Worm (Caenorhabditis elegans): ENCODE results near the gene smg-4.

Gene smg-4

ce11 chrV:9756242-9756641, 21.3 kb downstream of the smg-4 start, which contains the start of gene hrg-3:
Gene hrg-3, plus strand, starts transcription at chrV:9756468.
- TF ChIP-seq lsy-2 (tag; optimal IDR thresholded peaks at IDR 0.05) (no peak), ceh-83 (GFP tag; optimal IDR thresholded peaks at IDR 0.05) (no peak), nhr-76 (tag; optimal IDR thresholded peaks at IDR 0.05) (no peak), nhr-28 (tag; optimal IDR thresholded peaks at IDR 0.05) (no peak), ceh-43 (GFP tag; optimal IDR thresholded peaks at IDR 0.05) (no peak), lin-32 (GFP tag; optimal IDR thresholded peaks at IDR 0.05) (no peak), tbx-8 (GFP tag; optimal IDR thresholded peaks at IDR 0.05) (no peak), lin-13 (tag; optimal IDR thresholded peaks at IDR 0.05) (no peak), mls-2 (tag; optimal IDR thresholded peaks at IDR 0.05) (no peak), pha-4 (tag; optimal IDR thresholded peaks at IDR 0.05) (no peak), zip-8 (tag; optimal IDR thresholded peaks at IDR 0.05) (no peak), flh-1 (GFP tag; optimal IDR thresholded peaks at IDR 0.05) (no peak), ham-2 (GFP tag; optimal IDR thresholded peaks at IDR 0.05) (no peak), cnd-1 (tag; optimal IDR thresholded peaks at IDR 0.05) (no peak), nhr-12 (tag; optimal IDR thresholded peaks at IDR 0.05) (no peak), blmp-1 (tag; optimal IDR thresholded peaks at IDR 0.05) (no peak), unc-39 (tag; optimal IDR thresholded peaks at IDR 0.05) (no peak), unc-120 (tag; optimal IDR thresholded peaks at IDR 0.05; ENCODE audit: poor library complexity, severe bottlenecking) (no peak), nhr-237 (tag; optimal IDR thresholded peaks at IDR 0.05) (no peak)

ce11 chrV:9755725-9756124, 21.8 kb downstream of the smg-4 start, which contains the start of gene F58E6.8:
Gene F58E6.8, minus strand, starts transcription at chrV:9755825.
- TF ChIP-seq ceh-43 (GFP tag; optimal IDR thresholded peaks at IDR 0.05) (no peak), tbx-8 (GFP tag; optimal IDR thresholded peaks at IDR 0.05) (no peak), ceh-39 (tag; optimal IDR thresholded peaks at IDR 0.05) (no peak), M03D4.4 (tag; optimal IDR thresholded peaks at IDR 0.05) (no peak), lin-13 (tag; optimal IDR thresholded peaks at IDR 0.05) (no peak), sptf-1 (tag; optimal IDR thresholded peaks at IDR 0.05) (no peak), mep-1 (tag; optimal IDR thresholded peaks at IDR 0.05) (no peak), nhr-12 (tag; optimal IDR thresholded peaks at IDR 0.05) (no peak), cnd-1 (tag; optimal IDR thresholded peaks at IDR 0.05) (no peak), lsy-2 (tag; optimal IDR thresholded peaks at IDR 0.05) (no peak), lin-32 (GFP tag; optimal IDR thresholded peaks at IDR 0.05) (no peak), ham-2 (GFP tag; optimal IDR thresholded peaks at IDR 0.05) (no peak), mab-5 (tag; optimal IDR thresholded peaks at IDR 0.05) (no peak), snpc-4 (tag; optimal IDR thresholded peaks at IDR 0.05) (no peak), pha-4 (tag; optimal IDR thresholded peaks at IDR 0.05) (no peak)

DNA sequence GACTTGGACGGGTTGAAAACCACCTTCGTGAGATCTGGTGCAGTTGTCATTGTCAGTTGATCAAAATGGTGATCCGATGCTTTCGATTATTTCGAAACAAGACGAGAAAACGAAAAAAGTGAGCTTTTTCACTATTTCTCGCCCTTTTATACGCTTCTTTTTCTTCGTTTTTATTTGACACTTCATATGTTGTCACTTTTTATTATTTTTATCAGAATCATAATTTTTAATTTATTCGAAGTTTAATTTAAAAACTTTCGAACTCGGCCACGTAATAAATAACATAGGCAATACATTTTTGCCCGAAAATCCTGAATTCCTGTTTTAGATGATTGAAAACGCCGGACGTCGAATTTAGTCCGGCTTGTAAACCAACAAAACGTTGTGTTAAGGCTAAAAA, 23.1 kb downstream of the smg-4 start, which contains the start of gene F58E6.5:
TSS of gene F58E6.5 (minus strand) at position 101 of the 400 bp plus-strand sequence.
- TF ChIP-seq mep-1 (tag; optimal IDR thresholded peaks at IDR 0.05): no peak
- no peak for TF ChIP-seq sptf-1 (tag; optimal IDR thresholded peaks at IDR 0.05)
- TF ChIP-seq blmp-1 (tag; optimal IDR thresholded peaks at IDR 0.05): no peak
- TF ChIP-seq nhr-12 (tag; optimal IDR thresholded peaks at IDR 0.05): no peak
- no peak for TF ChIP-seq ceh-83 (GFP tag; optimal IDR thresholded peaks at IDR 0.05)

DNA sequence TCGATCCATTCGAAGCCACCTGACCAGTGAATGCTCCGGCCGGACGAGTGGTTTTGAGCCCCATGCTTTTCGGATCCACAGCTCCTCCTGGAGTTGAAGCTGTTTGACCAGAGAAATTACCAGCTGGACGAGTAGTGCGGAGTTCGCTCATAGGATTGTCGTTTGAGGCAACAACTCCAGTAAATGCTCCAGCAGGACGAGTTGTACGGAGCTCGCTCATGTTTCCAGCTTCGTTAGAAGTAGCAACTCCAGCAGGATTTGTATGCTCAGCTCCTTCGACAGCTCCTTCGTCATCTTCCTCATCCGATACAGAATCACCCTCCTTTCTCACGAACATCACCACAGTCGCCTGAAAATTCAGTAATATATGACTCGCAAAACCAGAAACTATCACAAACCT, 24.0 kb downstream of the smg-4 start:
- TF ChIP-seq unc-120 (tag; optimal IDR thresholded peaks at IDR 0.05; ENCODE audit: poor library complexity, severe bottlenecking) (no peak), snpc-4 (tag; optimal IDR thresholded peaks at IDR 0.05) (no peak), M03D4.4 (tag; optimal IDR thresholded peaks at IDR 0.05) (no peak), ceh-83 (GFP tag; optimal IDR thresholded peaks at IDR 0.05) (no peak), flh-1 (GFP tag; optimal IDR thresholded peaks at IDR 0.05) (no peak), ces-1 (GFP tag; optimal IDR thresholded peaks at IDR 0.05) (no peak), pha-4 (tag; optimal IDR thresholded peaks at IDR 0.05) (no peak), ztf-11 (tag; optimal IDR thresholded peaks at IDR 0.05) (no peak)

ce11 chrV:9752918-9753317, 24.6 kb downstream of the smg-4 start, which contains the start of gene F58E6.6:
Gene F58E6.6, minus strand, starts transcription at chrV:9753018.
- TF ChIP-seq sem-2 (GFP tag; optimal IDR thresholded peaks at IDR 0.05): no peak
- TF ChIP-seq tbx-8 (GFP tag; optimal IDR thresholded peaks at IDR 0.05): no peak
- TF ChIP-seq hlh-1 (tag; optimal IDR thresholded peaks at IDR 0.05): no peak
- no peak for TF ChIP-seq mls-2 (tag; optimal IDR thresholded peaks at IDR 0.05)
- no peak for TF ChIP-seq mep-1 (tag; optimal IDR thresholded peaks at IDR 0.05)
- TF ChIP-seq ztf-11 (tag; optimal IDR thresholded peaks at IDR 0.05): no peak
- no peak for TF ChIP-seq ces-1 (GFP tag; optimal IDR thresholded peaks at IDR 0.05)
- TF ChIP-seq unc-120 (tag; optimal IDR thresholded peaks at IDR 0.05; ENCODE audit: poor library complexity, severe bottlenecking): no peak

- TF ChIP-seq flh-1 (GFP tag; optimal IDR thresholded peaks at IDR 0.05) (no peak), ham-2 (GFP tag; optimal IDR thresholded peaks at IDR 0.05) (no peak), zip-8 (tag; optimal IDR thresholded peaks at IDR 0.05) (no peak), nhr-12 (tag; optimal IDR thresholded peaks at IDR 0.05) (no peak), elt-3 (tag; optimal IDR thresholded peaks at IDR 0.05) (no peak), unc-39 (tag; optimal IDR thresholded peaks at IDR 0.05) (no peak), bed-3 (GFP tag; optimal IDR thresholded peaks at IDR 0.05) (no peak), tbx-8 (GFP tag; optimal IDR thresholded peaks at IDR 0.05) (no peak), lin-32 (GFP tag; optimal IDR thresholded peaks at IDR 0.05) (no peak), nhr-237 (tag; optimal IDR thresholded peaks at IDR 0.05) (no peak), drap-1 (GFP tag; optimal IDR thresholded peaks at IDR 0.05) (no peak), mls-2 (tag; optimal IDR thresholded peaks at IDR 0.05) (no peak), ztf-11 (tag; optimal IDR thresholded peaks at IDR 0.05) (no peak), unc-120 (tag; optimal IDR thresholded peaks at IDR 0.05; ENCODE audit: poor library complexity, severe bottlenecking) (no peak), ceh-83 (GFP tag; optimal IDR thresholded peaks at IDR 0.05) (no peak), ceh-43 (GFP tag; optimal IDR thresholded peaks at IDR 0.05) (no peak), elt-1 (tag; optimal IDR thresholded peaks at IDR 0.05; ENCODE audit: borderline replicate concordance, insufficient read depth) (no peak), ces-1 (GFP tag; optimal IDR thresholded peaks at IDR 0.05) (no peak), snpc-4 (tag; optimal IDR thresholded peaks at IDR 0.05) (no peak), lsy-2 (tag; optimal IDR thresholded peaks at IDR 0.05) (no peak)
Observed at ce11 chrV:9750308-9750707, 27.2 kb downstream of the smg-4 start, which contains the start of gene F58E6.4. Gene F58E6.4, minus strand, starts transcription at chrV:9750408.
